Fruit fly (Drosophila melanogaster): ENCODE measurements around the gene Ank2.

DNA sequence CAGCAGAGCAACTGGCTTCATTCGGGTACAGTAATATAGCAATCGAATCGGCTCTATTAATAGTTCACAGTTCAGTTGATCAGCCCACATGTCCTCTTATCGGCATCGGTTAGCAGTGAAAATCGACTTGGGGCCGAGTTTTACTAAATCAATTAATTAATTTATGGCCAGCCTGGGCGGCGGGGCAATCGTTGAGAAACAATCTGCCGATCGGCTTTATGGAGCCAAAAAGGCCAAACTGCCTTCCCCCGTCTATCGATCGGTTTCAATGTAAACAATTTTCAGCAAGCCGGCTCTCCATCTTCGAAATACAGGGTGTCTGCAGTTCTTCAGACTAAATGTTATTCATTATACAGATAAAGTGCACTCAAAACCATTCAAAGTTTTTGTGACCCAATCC, 84.6 kb downstream of the Ank2 start:
- TF ChIP-seq Gug (GFP tag; IDR thresholded peaks at IDR 0.05): no peak
- TF ChIP-seq dsx (GFP tag; optimal IDR thresholded peaks at IDR 0.05; ENCODE audit: poor library complexity, severe bottlenecking): no peak
- TF ChIP-seq CG6792 (GFP tag; optimal IDR thresholded peaks at IDR 0.05): no peak
- no peak for TF ChIP-seq CG11762 (GFP tag; optimal IDR thresholded peaks at IDR 0.05; ENCODE audit: insufficient read depth)
- no peak for TF ChIP-seq CG15336 (GFP tag; IDR thresholded peaks at IDR 0.05)
- TF ChIP-seq CG16779 (tag; optimal IDR thresholded peaks at IDR 0.05): no peak
- TF ChIP-seq Sox102F (GFP tag; optimal IDR thresholded peaks at IDR 0.05): no peak
- TF ChIP-seq CG34406 (GFP tag; optimal IDR thresholded peaks at IDR 0.05): no peak
- no peak for TF ChIP-seq Lpt (GFP tag; optimal IDR thresholded peaks at IDR 0.05)
- TF ChIP-seq CG32006 (GFP tag; optimal IDR thresholded peaks at IDR 0.05): no peak
- TF ChIP-seq CG11294 (GFP tag; IDR thresholded peaks at IDR 0.05): no peak
- no peak for TF ChIP-seq CG8319 (GFP tag; optimal IDR thresholded peaks at IDR 0.05)
